Fruit fly (Drosophila melanogaster): ENCODE data around the gene CG32755.
A peak's percentile ranks its signal among the peaks of the same experiment; 100 is the strongest.

The CG32755 gene

dm6 chrX:5918499-5919126 lies 31.4 kb upstream of the CG32755 start (continued):
- TF ChIP-seq Asciz (GFP tag; optimal IDR thresholded peaks at IDR 0.05): peak; percentile 98
- peak; percentile 98 for TF ChIP-seq CG18619 (GFP tag; optimal IDR thresholded peaks at IDR 0.05)
- peak; percentile 98 for TF ChIP-seq jing (GFP tag; optimal IDR thresholded peaks at IDR 0.05)
- peak; percentile 84 for TF ChIP-seq CG2116 (GFP tag; optimal IDR thresholded peaks at IDR 0.05)
- peak; percentile 99 for TF ChIP-seq B-H1 (GFP tag; IDR thresholded peaks at IDR 0.05)
- TF ChIP-seq CG14667 (GFP tag; IDR thresholded peaks at IDR 0.05): peak; percentile 99
- peak; percentile 99 for TF ChIP-seq gem (tag; optimal IDR thresholded peaks at IDR 0.05)
- peak; percentile 98 for TF ChIP-seq CG17829 (tag; optimal IDR thresholded peaks at IDR 0.05)
- peak; percentile 98 for TF ChIP-seq CG8924 (tag; optimal IDR thresholded peaks at IDR 0.05)
- TF ChIP-seq cwo (GFP tag; optimal IDR thresholded peaks at IDR 0.05): peak; percentile 99

dm6 chrX:5920932-5921331 lies 29.1 kb upstream of the CG32755 start:
- TF ChIP-seq sens (GFP tag): peak; percentile 31
- 0 out of 3 replicates have a peak, but pooled peaks have one; percentile 25 for TF ChIP-seq HLH4C (GFP tag; IDR thresholded peaks at IDR 0.05; ENCODE audit: partially characterized antibody)
- TF ChIP-seq CG7271 (tag; optimal IDR thresholded peaks at IDR 0.05): no peak
- 0 out of 2 replicates have a peak, but pooled peaks have one; percentile 6 for TF ChIP-seq Drgx (GFP tag; IDR thresholded peaks at IDR 0.05)
- no peak for TF ChIP-seq CG14667 (GFP tag; IDR thresholded peaks at IDR 0.05)

dm6 chrX:5922057-5922456 lies 28.0 kb upstream of the CG32755 start:
- TF ChIP-seq CG2678 (tag; optimal IDR thresholded peaks at IDR 0.05): no peak
- no peak for TF ChIP-seq Dp (GFP tag; optimal IDR thresholded peaks at IDR 0.05)
- no peak for TF ChIP-seq Camta (GFP tag; optimal IDR thresholded peaks at IDR 0.05)
- no peak for TF ChIP-seq sens-2 (GFP tag; IDR thresholded peaks at IDR 0.05)
- 0 out of 3 replicates have a peak, but pooled peaks have one; percentile 28 for TF ChIP-seq row (GFP tag; IDR thresholded peaks at IDR 0.05)
- peak; percentile 92 for TF ChIP-seq stwl (tag; optimal IDR thresholded peaks at IDR 0.05)
- TF ChIP-seq mld (GFP tag; IDR thresholded peaks at IDR 0.05; ENCODE audit: partially characterized antibody): no peak
- no peak for TF ChIP-seq zfh1 (GFP tag; IDR thresholded peaks at IDR 0.05)
- no peak for TF ChIP-seq CG10462 (GFP tag; optimal IDR thresholded peaks at IDR 0.05)
- no peak for TF ChIP-seq chif (GFP tag; optimal IDR thresholded peaks at IDR 0.05)
- no peak for TF ChIP-seq Sry-δ (GFP tag; optimal IDR thresholded peaks at IDR 0.05)
- no peak for TF ChIP-seq CG34376 (GFP tag; optimal IDR thresholded peaks at IDR 0.05)
- no peak for TF ChIP-seq CkIIα-i1 (GFP tag; IDR thresholded peaks at IDR 0.05)
- no peak for TF ChIP-seq NK7.1 (GFP tag; optimal IDR thresholded peaks at IDR 0.05)
- TF ChIP-seq Six4 (GFP tag; optimal IDR thresholded peaks at IDR 0.05): no peak
- TF ChIP-seq CG4617 (GFP tag; optimal IDR thresholded peaks at IDR 0.05; ENCODE audit: borderline replicate concordance): no peak
- TF ChIP-seq CG13287 (GFP tag; IDR thresholded peaks at IDR 0.05; ENCODE audit: partially characterized antibody): 0 out of 2 replicates have a peak, but pooled peaks have one; percentile 6

- no peak for TF ChIP-seq CG9797 (GFP tag; optimal IDR thresholded peaks at IDR 0.05)
- TF ChIP-seq CG12391 (tag; optimal IDR thresholded peaks at IDR 0.05): peak; percentile 2
- TF ChIP-seq CG18262 (tag; optimal IDR thresholded peaks at IDR 0.05): peak; percentile 16
- no peak for TF ChIP-seq ham (GFP tag; IDR thresholded peaks at IDR 0.05)
- TF ChIP-seq tgo (GFP tag; IDR thresholded peaks at IDR 0.05): peak; percentile 38; the same call in 2 of the 3 replicates
- no peak for TF ChIP-seq CG2889 (GFP tag; IDR thresholded peaks at IDR 0.05)
- no peak for TF ChIP-seq shn (GFP tag; optimal IDR thresholded peaks at IDR 0.05)
- no peak for TF ChIP-seq CG5245 (GFP tag; optimal IDR thresholded peaks at IDR 0.05)
- TF ChIP-seq Xbp1 (GFP tag; optimal IDR thresholded peaks at IDR 0.05): peak; percentile 35
- TF ChIP-seq wor (GFP tag; IDR thresholded peaks at IDR 0.05): no peak
- no peak for TF ChIP-seq HmgD (GFP tag; optimal IDR thresholded peaks at IDR 0.05)
- peak; percentile 3 for TF ChIP-seq phol (tag; optimal IDR thresholded peaks at IDR 0.05)
- TF ChIP-seq CG8388 (GFP tag; optimal IDR thresholded peaks at IDR 0.05): no peak
- TF ChIP-seq Antp (GFP tag; optimal IDR thresholded peaks at IDR 0.05): peak; percentile 42
- TF ChIP-seq CG3163 (GFP tag; optimal IDR thresholded peaks at IDR 0.05): no peak
- no peak for TF ChIP-seq CG17802 (tag; optimal IDR thresholded peaks at IDR 0.05)
Observed at dm6 chrX:5923124-5923523, 26.9 kb upstream of the CG32755 start.

All from whole organism, embryonic.